Fruit fly (Drosophila melanogaster): ENCODE results near the gene tnc.

tnc gene

dm6 chr3R:25024895-25025557 lies 40.8 kb downstream of the tnc start, which contains the start of the genes EMC6 and Hr96 (continued):
- TF ChIP-seq Tbp (GFP tag; optimal IDR thresholded peaks at IDR 0.05) (no peak), CG17829 (tag; optimal IDR thresholded peaks at IDR 0.05) (peak; percentile 95), dysf (GFP tag; IDR thresholded peaks at IDR 0.05) (peak; percentile 93), CG13775 (GFP tag; optimal IDR thresholded peaks at IDR 0.05) (peak; percentile 94), trem (tag; optimal IDR thresholded peaks at IDR 0.05) (peak; percentile 94), CG14441 (GFP tag; IDR thresholded peaks at IDR 0.05) (peak; percentile 93), dimm (GFP tag; IDR thresholded peaks at IDR 0.05) (peak; percentile 75), CG32772 (GFP tag; IDR thresholded peaks at IDR 0.05) (peak; percentile 92), Sry-β (GFP tag; optimal IDR thresholded peaks at IDR 0.05) (peak; percentile 49), Fer2 (tag; optimal IDR thresholded peaks at IDR 0.05) (peak; percentile 90), lola (GFP tag; optimal IDR thresholded peaks at IDR 0.05) (peak in 1 of 3 experiments; percentile 90), CG7839 (tag; optimal IDR thresholded peaks at IDR 0.05) (peak; percentile 94), CG10959 (GFP tag; IDR thresholded peaks at IDR 0.05) (peak; percentile 87), CG31365 (tag; optimal IDR thresholded peaks at IDR 0.05) (peak; percentile 66), ash1 (GFP tag; optimal IDR thresholded peaks at IDR 0.05) (peak; percentile 83), CG12769 (tag; optimal IDR thresholded peaks at IDR 0.05) (peak; percentile 98), CG6254 (GFP tag; optimal IDR thresholded peaks at IDR 0.05) (peak; percentile 78), Fer3 (tag; optimal IDR thresholded peaks at IDR 0.05) (peak; percentile 94), CG10366 (GFP tag; IDR thresholded peaks at IDR 0.05) (peak; percentile 93), Hsf (GFP tag; optimal IDR thresholded peaks at IDR 0.05) (peak; percentile 96), gsb-n (tag; optimal IDR thresholded peaks at IDR 0.05) (no peak), vfl (GFP tag; optimal IDR thresholded peaks at IDR 0.05) (peak; percentile 94), CG18619 (GFP tag; optimal IDR thresholded peaks at IDR 0.05) (peak; percentile 91), CG1647 (GFP tag; optimal IDR thresholded peaks at IDR 0.05) (peak; percentile 93), tin (GFP tag; optimal IDR thresholded peaks at IDR 0.05) (peak; percentile 94), Rfx (GFP tag; IDR thresholded peaks at IDR 0.05) (peak; percentile 97), CG9215 (GFP tag; IDR thresholded peaks at IDR 0.05) (peak; percentile 86), cad (GFP tag; optimal IDR thresholded peaks at IDR 0.05) (no peak), Asciz (GFP tag; optimal IDR thresholded peaks at IDR 0.05) (peak; percentile 83), CG13424 (tag; optimal IDR thresholded peaks at IDR 0.05) (peak; percentile 94), GATAe (GFP tag; conservative IDR thresholded peaks at IDR 0.05) (no peak; the same call in 1 of the 2 replicates), CG6654 (GFP tag; optimal IDR thresholded peaks at IDR 0.05) (peak; percentile 72), CG4360 (GFP tag; IDR thresholded peaks at IDR 0.05) (peak; percentile 75), CG17186 (GFP tag; optimal IDR thresholded peaks at IDR 0.05) (peak; percentile 87), CG9797 (GFP tag; optimal IDR thresholded peaks at IDR 0.05) (peak; percentile 59), knrl (GFP tag; IDR thresholded peaks at IDR 0.05; ENCODE audit: partially characterized antibody) (peak; percentile 69), CG1602 (GFP tag; optimal IDR thresholded peaks at IDR 0.05) (peak; percentile 93), Hand (GFP tag; optimal IDR thresholded peaks at IDR 0.05) (peak; percentile 73), CG4328 (GFP tag; optimal IDR thresholded peaks at IDR 0.05) (peak; percentile 87), MBD-R2 (GFP tag; IDR thresholded peaks at IDR 0.05) (peak; percentile 97), CG34376 (GFP tag; optimal IDR thresholded peaks at IDR 0.05) (peak; percentile 91), CG5245 (GFP tag; optimal IDR thresholded peaks at IDR 0.05) (peak; percentile 89), hb (GFP tag; IDR thresholded peaks at IDR 0.05; ENCODE audit: partially characterized antibody) (peak; percentile 61; the same call in 2 of the 3 replicates), slou (GFP tag; optimal IDR thresholded peaks at IDR 0.05) (no peak), row (GFP tag; IDR thresholded peaks at IDR 0.05) (peak; percentile 97), mam (GFP tag; optimal IDR thresholded peaks at IDR 0.05) (peak; percentile 96), CG17568 (GFP tag; optimal IDR thresholded peaks at IDR 0.05) (no peak), MESR4 (GFP tag; optimal IDR thresholded peaks at IDR 0.05) (peak; percentile 93), CG2889 (GFP tag; IDR thresholded peaks at IDR 0.05) (peak; percentile 85)
